Worm (Caenorhabditis elegans): ENCODE data around the gene Y81B9A.2.

- TF ChIP-seq fkh-2 (tag; optimal IDR thresholded peaks at IDR 0.05) = no peak
- TF ChIP-seq mdl-1 (tag; optimal IDR thresholded peaks at IDR 0.05) = no peak
- no peak for TF ChIP-seq ztf-11 (tag; optimal IDR thresholded peaks at IDR 0.05)
- TF ChIP-seq pqm-1 (tag; optimal IDR thresholded peaks at IDR 0.05) = no peak
- TF ChIP-seq nhr-12 (tag; optimal IDR thresholded peaks at IDR 0.05) = no peak
- TF ChIP-seq unc-62 (GFP tag; optimal IDR thresholded peaks at IDR 0.05) = no peak
- no peak for TF ChIP-seq ama-1 (optimal IDR thresholded peaks at IDR 0.05)
- TF ChIP-seq nhr-77 (tag; optimal IDR thresholded peaks at IDR 0.05) = no peak
Observed at ce11 chrX:9208933-9209332, 25.0 kb downstream of the Y81B9A.2 start.

All from whole organism, L3 larva.